Fruit fly (Drosophila melanogaster): ENCODE data around the gene emc.

Gene emc

dm6 chr3L:771361-771760 lies 22.2 kb downstream of the emc start (continued):
- TF ChIP-seq CG7357 (GFP tag; IDR thresholded peaks at IDR 0.05) = 0 out of 3 replicates have a peak, but pooled peaks have one; percentile 62
- peak; percentile 72 for TF ChIP-seq CG18262 (tag; optimal IDR thresholded peaks at IDR 0.05)
- TF ChIP-seq Med (GFP tag) = peak; percentile 92
- TF ChIP-seq CG13624 (GFP tag; optimal IDR thresholded peaks at IDR 0.05) = no peak
- TF ChIP-seq pb (GFP tag; optimal IDR thresholded peaks at IDR 0.05) = peak; percentile 35
- peak; percentile 45 to 47 for TF ChIP-seq Pdp1 (GFP tag; optimal IDR thresholded peaks at IDR 0.05)
- TF ChIP-seq H15 (GFP tag; IDR thresholded peaks at IDR 0.05) = peak; percentile 73; the same call in 2 of the 3 replicates
- peak; percentile 4 for TF ChIP-seq MTF-1 (GFP tag; optimal IDR thresholded peaks at IDR 0.05; ENCODE audit: borderline replicate concordance)
- no peak for TF ChIP-seq CG13123 (GFP tag; optimal IDR thresholded peaks at IDR 0.05)
- TF ChIP-seq slbo (GFP tag; IDR thresholded peaks at IDR 0.05) = no peak
- TF ChIP-seq wek (GFP tag; optimal IDR thresholded peaks at IDR 0.05) = peak; percentile 49
- TF ChIP-seq CG12219 (GFP tag; optimal IDR thresholded peaks at IDR 0.05) = peak; percentile 80
- TF ChIP-seq CG17829 (tag; optimal IDR thresholded peaks at IDR 0.05) = peak; percentile 49
- TF ChIP-seq Eip74EF (GFP tag; optimal IDR thresholded peaks at IDR 0.05) = peak in 1 of 2 experiments; percentile 60
- TF ChIP-seq fd96Cb (tag; optimal IDR thresholded peaks at IDR 0.05) = peak; percentile 67
- TF ChIP-seq abd-A (tag; optimal IDR thresholded peaks at IDR 0.05) = no peak
- no peak for TF ChIP-seq pros (GFP tag; optimal IDR thresholded peaks at IDR 0.05)
- no peak for TF ChIP-seq inv (GFP tag; IDR thresholded peaks at IDR 0.05; ENCODE audit: partially characterized antibody)
- peak; percentile 28 for TF ChIP-seq Spps (tag; optimal IDR thresholded peaks at IDR 0.05)
- TF ChIP-seq Dp (GFP tag; optimal IDR thresholded peaks at IDR 0.05) = no peak
- peak; percentile 31 for TF ChIP-seq CG1602 (GFP tag; optimal IDR thresholded peaks at IDR 0.05)
- peak; percentile 27 for TF ChIP-seq CG3281 (GFP tag; optimal IDR thresholded peaks at IDR 0.05)
- TF ChIP-seq HmgD (GFP tag; optimal IDR thresholded peaks at IDR 0.05) = no peak
- peak; percentile 51 for TF ChIP-seq CG4424 (GFP tag; optimal IDR thresholded peaks at IDR 0.05)
- TF ChIP-seq MESR4 (GFP tag; optimal IDR thresholded peaks at IDR 0.05) = no peak
- TF ChIP-seq Elba2 (GFP tag; optimal IDR thresholded peaks at IDR 0.05) = no peak
- no peak for TF ChIP-seq CG8290 (GFP tag; optimal IDR thresholded peaks at IDR 0.05)
- TF ChIP-seq CG8290 (tag; optimal IDR thresholded peaks at IDR 0.05) = peak in 1 of 2 experiments; percentile 86
- no peak for TF ChIP-seq CG11085 (GFP tag; IDR thresholded peaks at IDR 0.05)
- TF ChIP-seq Dbx (GFP tag; IDR thresholded peaks at IDR 0.05) = no peak
- no peak for TF ChIP-seq CG13894 (tag; optimal IDR thresholded peaks at IDR 0.05)
- TF ChIP-seq Lhr (GFP tag; optimal IDR thresholded peaks at IDR 0.05) = peak; percentile 8
- peak; percentile 78 for TF ChIP-seq ATbp (GFP tag; optimal IDR thresholded peaks at IDR 0.05)
- peak; percentile 3 for TF ChIP-seq CG15011 (GFP tag; optimal IDR thresholded peaks at IDR 0.05)
- no peak for TF ChIP-seq GATAe (GFP tag; conservative IDR thresholded peaks at IDR 0.05)
- no peak for TF ChIP-seq twi (tag; optimal IDR thresholded peaks at IDR 0.05)
- peak; percentile 72; the same call in 1 of the 2 replicates for TF ChIP-seq ranshi (GFP tag; IDR thresholded peaks at IDR 0.05)
- no peak for TF ChIP-seq dan (GFP tag; IDR thresholded peaks at IDR 0.05)
- TF ChIP-seq CG3995 (GFP tag; optimal IDR thresholded peaks at IDR 0.05) = no peak
- TF ChIP-seq lov (optimal IDR thresholded peaks at IDR 0.05) = no peak
- TF ChIP-seq lov (GFP tag; IDR thresholded peaks at IDR 0.05) = peak; percentile 40; the same call in 1 of the 3 replicates
- no peak for TF ChIP-seq sug (tag; optimal IDR thresholded peaks at IDR 0.05)
- TF ChIP-seq hth (optimal IDR thresholded peaks at IDR 0.05) = no peak
- TF ChIP-seq Meics (GFP tag; optimal IDR thresholded peaks at IDR 0.05) = peak; percentile 26
- TF ChIP-seq otp (GFP tag; IDR thresholded peaks at IDR 0.05) = peak; percentile 79
- TF ChIP-seq CG7786 (GFP tag; optimal IDR thresholded peaks at IDR 0.05) = peak; percentile 20
- peak; percentile 55 for TF ChIP-seq NC2β (GFP tag; optimal IDR thresholded peaks at IDR 0.05)
- TF ChIP-seq NC2α (GFP tag; optimal IDR thresholded peaks at IDR 0.05) = no peak
- no peak for TF ChIP-seq Stat92E (GFP tag; optimal IDR thresholded peaks at IDR 0.05)
- no peak for TF ChIP-seq CG32532 (GFP tag; IDR thresholded peaks at IDR 0.05)
- no peak for TF ChIP-seq kni (GFP tag; optimal IDR thresholded peaks at IDR 0.05)
